Fruit fly (Drosophila melanogaster) whole organism, embryonic: ENCODE measurements around the gene Hand.
A peak's percentile ranks its signal among the peaks of the same experiment; 100 is the strongest.

ENCODE experiments used
- ATbp ChIP-seq: fragments of 200-800 bp; sonication (Bioruptor generic); optimal IDR thresholded peaks from 2 replicates; lab custom pipeline; 2017; ENCODE audit warnings: missing biosample characterization, mild to moderate bottlenecking, missing genetic modification characterization, missing genetic modification reagents
- BEAF-32 ChIP-seq: fragments of 200-800 bp; sonication (Bioruptor generic); optimal IDR thresholded peaks from 3 replicates; lab custom pipeline; 2017; ENCODE audit warnings: missing biosample characterization, missing genetic modification characterization, mild to moderate bottlenecking, moderate library complexity, missing genetic modification reagents
- CG1233 ChIP-seq: fragments of 200-800 bp; sonication (Bioruptor generic); optimal IDR thresholded peaks from 4 replicates; lab custom pipeline; 2018; ENCODE audit warnings: missing biosample characterization, mild to moderate bottlenecking, missing genetic modification characterization
- CG12769 ChIP-seq: fragments of 200-800 bp; sonication (Bioruptor generic); optimal IDR thresholded peaks from 2 replicates; lab custom pipeline; 2019; ENCODE audit warnings: missing biosample characterization, mild to moderate bottlenecking, missing genetic modification characterization, moderate library complexity
- CG12942 ChIP-seq: fragments of 200-800 bp; sonication (Bioruptor generic); optimal IDR thresholded peaks from 3 replicates; lab custom pipeline; 2016; ENCODE audit warnings: missing biosample characterization, missing genetic modification characterization
- CG14050 ChIP-seq: fragments of 200-800 bp; sonication (Bioruptor generic); IDR thresholded peaks from 3 replicates; pipeline ENCODE4 v1.3.6; 2022; ENCODE audit warnings: missing biosample characterization, missing genetic modification characterization
- CG14667 ChIP-seq: fragments of 200-800 bp; sonication (Bioruptor generic); IDR thresholded peaks from 2 replicates; pipeline ENCODE4 v1.3.6; 2022; ENCODE audit warnings: missing biosample characterization, missing genetic modification characterization
- CG14710 ChIP-seq: fragments of 200-800 bp; sonication (Bioruptor generic); optimal IDR thresholded peaks from 3 replicates; lab custom pipeline; 2019; ENCODE audit warnings: missing biosample characterization, mild to moderate bottlenecking, missing genetic modification characterization, moderate library complexity
- CG16779 ChIP-seq: fragments of 200-800 bp; sonication (Bioruptor generic); IDR thresholded peaks from 2 replicates; pipeline ENCODE4 v1.3.6; 2022; ENCODE audit warnings: missing biosample characterization, missing genetic modification characterization
- CG16863 ChIP-seq: fragments of 200-800 bp; sonication (Bioruptor generic); optimal IDR thresholded peaks from 3 replicates; lab custom pipeline; 2016; ENCODE audit warnings: missing biosample characterization, missing genetic modification characterization
- CG2202 ChIP-seq: fragments of 200-800 bp; sonication (Bioruptor generic); optimal IDR thresholded peaks from 2 replicates; lab custom pipeline; 2018; ENCODE audit warnings: missing biosample characterization, mild to moderate bottlenecking, missing genetic modification characterization
- CG30020 ChIP-seq: fragments of 200-800 bp; optimal IDR thresholded peaks from 2 replicates; lab custom pipeline; 2019; ENCODE audit warnings: missing biosample characterization, mild to moderate bottlenecking, missing genetic modification characterization, moderate library complexity
- CG34224 ChIP-seq: fragments of 200-800 bp; sonication (Bioruptor generic); IDR thresholded peaks from 3 replicates; pipeline ENCODE4 v1.3.6; 2022; ENCODE audit warnings: missing biosample characterization, missing genetic modification characterization; ENCODE audit not compliant: partially characterized antibody
- CG6254 ChIP-seq: fragments of 200-800 bp; sonication (Bioruptor generic); optimal IDR thresholded peaks from 3 replicates; lab custom pipeline; 2017; ENCODE audit warnings: mild to moderate bottlenecking, missing biosample characterization, missing genetic modification reagents, missing genetic modification characterization
- CG7963 ChIP-seq: fragments of 200-800 bp; sonication (Bioruptor generic); IDR thresholded peaks from 3 replicates; pipeline ENCODE4 v1.3.6; 2022; ENCODE audit warnings: missing biosample characterization, missing genetic modification characterization; ENCODE audit not compliant: partially characterized antibody
- CG7987 ChIP-seq: fragments of 200-800 bp; sonication (Bioruptor generic); optimal IDR thresholded peaks from 2 replicates; lab custom pipeline; 2018; ENCODE audit warnings: missing biosample characterization, mild to moderate bottlenecking, missing genetic modification characterization, moderate library complexity
- CG8089 ChIP-seq: fragments of 200-800 bp; sonication (Bioruptor generic); optimal IDR thresholded peaks from 3 replicates; lab custom pipeline; 2016; ENCODE audit warnings: missing biosample characterization, missing genetic modification characterization
- CG9437 ChIP-seq: fragments of 200-800 bp; sonication (Bioruptor generic); optimal IDR thresholded peaks from 2 replicates; lab custom pipeline; 2018; ENCODE audit warnings: missing biosample characterization, mild to moderate bottlenecking, missing genetic modification characterization
- CG9797 ChIP-seq: fragments of 200-800 bp; sonication (Bioruptor generic); optimal IDR thresholded peaks from 3 replicates; lab custom pipeline; 2018; ENCODE audit warnings: missing biosample characterization, mild to moderate bottlenecking, missing genetic modification characterization
- CG9817 ChIP-seq: fragments of 200-800 bp; sonication (Bioruptor generic); optimal IDR thresholded peaks from 2 replicates; lab custom pipeline; 2018; ENCODE audit warnings: missing biosample characterization, mild to moderate bottlenecking, missing genetic modification characterization, moderate library complexity
- D19B ChIP-seq: fragments of 200-800 bp; sonication (Bioruptor generic); optimal IDR thresholded peaks from 2 replicates; lab custom pipeline; 2017; ENCODE audit warnings: missing biosample characterization, mild to moderate bottlenecking, missing genetic modification characterization
- Dbx ChIP-seq: fragments of 200-800 bp; sonication (Bioruptor generic); IDR thresholded peaks from 3 replicates; pipeline ENCODE4 v1.3.6; 2022; ENCODE audit warnings: missing biosample characterization, missing genetic modification characterization
- Dip3 ChIP-seq: fragments of 200-800 bp; sonication (Bioruptor generic); optimal IDR thresholded peaks from 3 replicates; lab custom pipeline; 2016; ENCODE audit warnings: missing biosample characterization, missing genetic modification characterization
- Doc3 ChIP-seq: fragments of 200-800 bp; sonication (Bioruptor generic); IDR thresholded peaks from 3 replicates; pipeline ENCODE4 v1.3.6; 2022; ENCODE audit warnings: missing biosample characterization, missing genetic modification characterization; ENCODE audit not compliant: partially characterized antibody
- E2f2 ChIP-seq: fragments of 200-800 bp; sonication (Bioruptor generic); IDR thresholded peaks from 2 replicates; pipeline ENCODE4 v1.3.6; 2022; ENCODE audit warnings: missing biosample characterization, missing genetic modification characterization
- ERR ChIP-seq: fragments of 200-800 bp; sonication (Bioruptor generic); optimal IDR thresholded peaks from 2 replicates; lab custom pipeline; 2016; ENCODE audit warnings: missing biosample characterization, missing genetic modification characterization
- Ets65A ChIP-seq: fragments of 200-800 bp; sonication (Bioruptor generic); peaks from one replicate; lab custom pipeline; 2016; ENCODE audit warnings: missing biosample characterization, missing genetic modification characterization
- Fer3 ChIP-seq: fragments of 200-800 bp; sonication (Bioruptor generic); optimal IDR thresholded peaks from 2 replicates; lab custom pipeline; 2018; ENCODE audit warnings: missing biosample characterization, mild to moderate bottlenecking, missing genetic modification characterization, moderate library complexity
- NC2α ChIP-seq: fragments of 200-800 bp; sonication (Bioruptor generic); optimal IDR thresholded peaks from 2 replicates; lab custom pipeline; 2016; ENCODE audit warnings: missing biosample characterization, missing genetic modification characterization
- Opbp ChIP-seq: fragments of 200-800 bp; sonication (Bioruptor generic); IDR thresholded peaks from 3 replicates; pipeline ENCODE4 v1.3.6; 2022; ENCODE audit warnings: missing biosample characterization, missing genetic modification characterization; ENCODE audit not compliant: partially characterized antibody
- Rfx ChIP-seq: fragments of 200-800 bp; sonication (Bioruptor generic); IDR thresholded peaks from 2 replicates; pipeline ENCODE4 v1.3.6; 2022; ENCODE audit warnings: missing biosample characterization, missing genetic modification characterization
- Six4 ChIP-seq: fragments of 200-800 bp; sonication (Bioruptor generic); optimal IDR thresholded peaks from 2 replicates; lab custom pipeline; 2016; ENCODE audit warnings: missing biosample characterization, missing genetic modification characterization
- abd-A ChIP-seq: fragments of 200-800 bp; sonication (Bioruptor generic); optimal IDR thresholded peaks from 3 replicates; lab custom pipeline; 2019; ENCODE audit warnings: missing biosample characterization, mild to moderate bottlenecking, missing genetic modification characterization, moderate library complexity
- ap ChIP-seq: fragments of 200-800 bp; sonication (Bioruptor generic); IDR thresholded peaks from 2 replicates; pipeline ENCODE4 v1.3.6; 2022; ENCODE audit warnings: missing biosample characterization, missing genetic modification characterization
- ash1 ChIP-seq: fragments of 200-800 bp; sonication (Bioruptor generic); optimal IDR thresholded peaks from 2 replicates; lab custom pipeline; 2018; ENCODE audit warnings: missing biosample characterization, mild to moderate bottlenecking, missing genetic modification characterization
- bab2 ChIP-seq: fragments of 200-800 bp; sonication (Bioruptor generic); optimal IDR thresholded peaks from 2 replicates; lab custom pipeline; 2016; ENCODE audit warnings: missing biosample characterization, missing genetic modification characterization
- btn ChIP-seq: fragments of 200-800 bp; sonication (Bioruptor generic); optimal IDR thresholded peaks from 2 replicates; lab custom pipeline; 2016; ENCODE audit warnings: missing biosample characterization, missing genetic modification characterization
- caup ChIP-seq: fragments of 200-800 bp; sonication (Bioruptor generic); optimal IDR thresholded peaks from 3 replicates; lab custom pipeline; 2017; ENCODE audit warnings: missing biosample characterization, mild to moderate bottlenecking, missing genetic modification characterization, moderate library complexity; ENCODE audit not compliant: severe bottlenecking
- chinmo ChIP-seq: fragments of 200-800 bp; sonication (Bioruptor generic); IDR thresholded peaks from 4 replicates; pipeline ENCODE4 v1.3.6; 2022; ENCODE audit warnings: missing biosample characterization, missing genetic modification characterization; ENCODE audit not compliant: partially characterized antibody
- cwo ChIP-seq: fragments of 200-800 bp; sonication (Bioruptor generic); optimal IDR thresholded peaks from 3 replicates; lab custom pipeline; 2017; ENCODE audit warnings: missing biosample characterization, missing genetic modification characterization, mild to moderate bottlenecking, moderate library complexity, missing genetic modification reagents
- dpn ChIP-seq, 2 experiments: fragments of 200-800 bp; sonication (Bioruptor generic); optimal IDR thresholded peaks; 3 replicates each; lab custom pipeline; 2016; ENCODE audit warnings: missing biosample characterization in 2 of 2, missing genetic modification characterization in 2 of 2
- esg ChIP-seq: fragments of 200-800 bp; sonication (Bioruptor generic); conservative IDR thresholded peaks from 2 replicates; pipeline ENCODE4 v1.3.6; 2022; ENCODE audit warnings: missing biosample characterization, missing genetic modification characterization
- gcm2 ChIP-seq: fragments of 200-800 bp; sonication (Bioruptor generic); optimal IDR thresholded peaks from 2 replicates; lab custom pipeline; 2016; ENCODE audit warnings: missing biosample characterization, missing genetic modification characterization
- grau ChIP-seq: fragments of 200-800 bp; optimal IDR thresholded peaks from 3 replicates; lab custom pipeline; 2019; ENCODE audit warnings: missing biosample characterization, mild to moderate bottlenecking, missing genetic modification characterization, moderate library complexity
- gt ChIP-seq: fragments of 200-800 bp; sonication (Bioruptor generic); IDR thresholded peaks from 2 replicates; pipeline ENCODE4 v1.3.6; 2022; ENCODE audit warnings: missing biosample characterization, missing genetic modification characterization
- ind ChIP-seq: fragments of 200-800 bp; sonication (Bioruptor generic); optimal IDR thresholded peaks from 3 replicates; lab custom pipeline; 2016; ENCODE audit warnings: missing biosample characterization, missing genetic modification characterization
- sd ChIP-seq: fragments of 200-800 bp; sonication (Bioruptor generic); optimal IDR thresholded peaks from 3 replicates; lab custom pipeline; 2018; ENCODE audit warnings: missing biosample characterization, mild to moderate bottlenecking, missing genetic modification characterization, moderate library complexity
- sens ChIP-seq: fragments of 200-800 bp; sonication (Bioruptor generic); peaks from one replicate; lab custom pipeline; 2016; ENCODE audit warnings: missing biosample characterization, missing genetic modification characterization
- twi ChIP-seq: fragments of 200-800 bp; optimal IDR thresholded peaks from 2 replicates; lab custom pipeline; 2019; ENCODE audit warnings: missing biosample characterization, mild to moderate bottlenecking, missing genetic modification characterization, moderate library complexity

The Hand gene

dm6 chr2L:10299077-10299809 lies 4.1 kb upstream of the Hand start (continued):
- no peak for TF ChIP-seq Six4 (GFP tag; lab: Kevin White, UChicago)
- TF ChIP-seq CG30020 (tag; lab: Kevin White, UChicago), result no peak
- TF ChIP-seq bab2 (GFP tag; lab: Kevin White, UChicago), result no peak
- TF ChIP-seq ERR, result no peak
- no peak for TF ChIP-seq Dip3 (GFP tag; lab: Kevin White, UChicago)
- no peak for TF ChIP-seq ash1 (GFP tag; lab: Kevin White, UChicago)
- TF ChIP-seq esg (GFP tag; lab: Robert Waterston, UW), result no peak
- no peak for TF ChIP-seq Opbp (GFP tag; lab: Robert Waterston, UW)
- no peak for TF ChIP-seq CG16779 (GFP tag; lab: Robert Waterston, UW)
- TF ChIP-seq CG16863 (GFP tag; lab: Kevin White, UChicago), result no peak
- TF ChIP-seq Ets65A (GFP tag; lab: Kevin White, UChicago), result no peak
- no peak for TF ChIP-seq twi (tag; lab: Kevin White, UChicago)
- TF ChIP-seq Fer3 (tag; lab: Kevin White, UChicago), result no peak
- TF ChIP-seq grau, result peak; percentile 36
- no peak for TF ChIP-seq gt (GFP tag; lab: Robert Waterston, UW)
- TF ChIP-seq CG9797, result no peak

dm6 chr2L:10298306-10298705 lies 3.1 kb upstream of the Hand start:
- TF ChIP-seq CG7963 (GFP tag; lab: Robert Waterston, UW), result no peak; the same call in 2 of the 3 replicates
- TF ChIP-seq CG14710 (tag; lab: Kevin White, UChicago), result peak; percentile 22
- 0 out of 3 replicates have a peak, but pooled peaks have one; percentile 30 for TF ChIP-seq Dbx (GFP tag; lab: Robert Waterston, UW)
- no peak for TF ChIP-seq cwo
- TF ChIP-seq CG14667 (GFP tag; lab: Robert Waterston, UW), result no peak
- TF ChIP-seq ATbp, result no peak
- TF ChIP-seq CG7987 (GFP tag; lab: Kevin White, UChicago), result no peak
- TF ChIP-seq ind, result no peak
- TF ChIP-seq sens, result no peak
- TF ChIP-seq ap (GFP tag; lab: Robert Waterston, UW), result no peak
- peak in 1 of 2 experiments; percentile 33 for TF ChIP-seq dpn (GFP tag; optimal IDR thresholded peaks at IDR 0.05; lab: Kevin White, UChicago)
- 0 out of 2 replicates have a peak, but pooled peaks have one; percentile 45 for TF ChIP-seq E2f2 (GFP tag; lab: Robert Waterston, UW)
- no peak for TF ChIP-seq CG1233 (GFP tag; lab: Kevin White, UChicago)
- no peak for TF ChIP-seq CG6254 (GFP tag; lab: Kevin White, UChicago)
- TF ChIP-seq CG8089 (GFP tag; lab: Kevin White, UChicago), result no peak
- peak; percentile 57; the same call in 1 of the 3 replicates for TF ChIP-seq CG34224
- TF ChIP-seq CG12942, result no peak
- no peak for TF ChIP-seq chinmo (GFP tag; lab: Robert Waterston, UW)
- TF ChIP-seq CG9437 (GFP tag; lab: Kevin White, UChicago), result peak; percentile 54
- no peak for TF ChIP-seq btn (GFP tag; lab: Kevin White, UChicago)
- no peak for TF ChIP-seq CG9817 (tag; lab: Kevin White, UChicago)
- peak; percentile 10 for TF ChIP-seq caup
- TF ChIP-seq abd-A (tag; lab: Kevin White, UChicago), result no peak
- no peak for TF ChIP-seq NC2α (GFP tag; lab: Kevin White, UChicago)
- TF ChIP-seq Doc3 (GFP tag; lab: Robert Waterston, UW), result no peak
- no peak for TF ChIP-seq gcm2 (GFP tag; lab: Kevin White, UChicago)
- peak; percentile 15 for TF ChIP-seq BEAF-32
- TF ChIP-seq CG12769 (tag; lab: Kevin White, UChicago), result peak; percentile 63
- no peak for TF ChIP-seq CG14050 (GFP tag; lab: Robert Waterston, UW)
- no peak for TF ChIP-seq Rfx
- TF ChIP-seq D19B (GFP tag; lab: Kevin White, UChicago), result peak; percentile 74
- peak; percentile 95 for TF ChIP-seq sd (tag; lab: Kevin White, UChicago)
- TF ChIP-seq CG2202 (tag; lab: Kevin White, UChicago), result no peak
